Fruit fly (Drosophila melanogaster) whole organism, embryonic: ENCODE data around the gene CG15642.

ENCODE experiments used
- Ada2b ChIP-seq: fragments of 200-800 bp; sonication (Bioruptor generic); IDR thresholded peaks from 2 replicates; pipeline ENCODE4 v1.3.6; 2022; ENCODE audit warnings: missing biosample characterization, missing genetic modification characterization
- Asciz ChIP-seq: fragments of 200-800 bp; sonication (Bioruptor generic); optimal IDR thresholded peaks from 2 replicates; lab custom pipeline; 2017; ENCODE audit warnings: missing biosample characterization, mild to moderate bottlenecking, missing genetic modification characterization, missing genetic modification reagents
- Atf6 ChIP-seq: fragments of 200-800 bp; sonication (Bioruptor generic); IDR thresholded peaks from 2 replicates; pipeline ENCODE4 v1.3.6; 2022; ENCODE audit warnings: missing biosample characterization, missing genetic modification characterization
- Bgb ChIP-seq: fragments of 200-800 bp; sonication (Bioruptor generic); IDR thresholded peaks from 2 replicates; pipeline ENCODE4 v1.3.6; 2022; ENCODE audit warnings: missing biosample characterization, missing genetic modification characterization; ENCODE audit not compliant: partially characterized antibody
- Bteb2 ChIP-seq: fragments of 200-800 bp; sonication (Bioruptor generic); optimal IDR thresholded peaks from 2 replicates; lab custom pipeline; 2016; ENCODE audit warnings: missing biosample characterization, missing genetic modification characterization
- CG10431 ChIP-seq: fragments of 200-800 bp; sonication (Bioruptor generic); optimal IDR thresholded peaks from 3 replicates; lab custom pipeline; 2018; ENCODE audit warnings: missing biosample characterization, mild to moderate bottlenecking, missing genetic modification characterization
- CG12071 ChIP-seq: fragments of 200-800 bp; sonication (Bioruptor generic); optimal IDR thresholded peaks from 3 replicates; lab custom pipeline; 2018; ENCODE audit warnings: missing biosample characterization, mild to moderate bottlenecking, missing genetic modification characterization
- CG13424 ChIP-seq: fragments of 200-800 bp; sonication (Bioruptor generic); optimal IDR thresholded peaks from 2 replicates; lab custom pipeline; 2019; ENCODE audit warnings: missing biosample characterization, mild to moderate bottlenecking, missing genetic modification characterization, moderate library complexity
- CG13894 ChIP-seq: fragments of 200-800 bp; sonication (Bioruptor generic); optimal IDR thresholded peaks from 3 replicates; lab custom pipeline; 2018; ENCODE audit warnings: missing biosample characterization, mild to moderate bottlenecking, missing genetic modification characterization, moderate library complexity
- CG14014 ChIP-seq: fragments of 200-800 bp; sonication (Bioruptor generic); IDR thresholded peaks from 2 replicates; pipeline ENCODE4 v1.3.6; 2022; ENCODE audit warnings: missing biosample characterization, missing genetic modification characterization
- CG15011 ChIP-seq: fragments of 200-800 bp; sonication (Bioruptor generic); optimal IDR thresholded peaks from 3 replicates; lab custom pipeline; 2018; ENCODE audit warnings: missing biosample characterization, mild to moderate bottlenecking, missing genetic modification characterization
- CG15479 ChIP-seq: fragments of 200-800 bp; sonication (Bioruptor generic); optimal IDR thresholded peaks from 3 replicates; lab custom pipeline; 2019; ENCODE audit warnings: missing biosample characterization, mild to moderate bottlenecking, missing genetic modification characterization, moderate library complexity
- CG15514 ChIP-seq: fragments of 200-800 bp; sonication (Bioruptor generic); optimal IDR thresholded peaks from 3 replicates; lab custom pipeline; 2017; ENCODE audit warnings: missing biosample characterization, missing genetic modification characterization, mild to moderate bottlenecking, moderate library complexity, missing genetic modification reagents
- CG16815 ChIP-seq: fragments of 200-800 bp; sonication (Bioruptor generic); optimal IDR thresholded peaks from 3 replicates; lab custom pipeline; 2017; ENCODE audit warnings: missing biosample characterization, mild to moderate bottlenecking, missing genetic modification characterization
- CG18619 ChIP-seq: fragments of 200-800 bp; sonication (Bioruptor generic); optimal IDR thresholded peaks from 3 replicates; lab custom pipeline; 2017; ENCODE audit warnings: missing biosample characterization, mild to moderate bottlenecking, missing genetic modification characterization
- CG32532 ChIP-seq: fragments of 200-800 bp; sonication (Bioruptor generic); IDR thresholded peaks from 2 replicates; pipeline ENCODE4 v1.3.6; 2022; ENCODE audit warnings: missing biosample characterization, missing genetic modification characterization
- CG4404 ChIP-seq: fragments of 200-800 bp; sonication (Bioruptor generic); IDR thresholded peaks from 2 replicates; pipeline ENCODE4 v1.3.6; 2022; ENCODE audit warnings: missing biosample characterization, missing genetic modification characterization
- CG7745 ChIP-seq: fragments of 200-800 bp; sonication (Bioruptor generic); optimal IDR thresholded peaks from 2 replicates; lab custom pipeline; 2018; ENCODE audit warnings: missing biosample characterization, mild to moderate bottlenecking, missing genetic modification characterization, moderate library complexity
- CG7963 ChIP-seq: fragments of 200-800 bp; sonication (Bioruptor generic); IDR thresholded peaks from 3 replicates; pipeline ENCODE4 v1.3.6; 2022; ENCODE audit warnings: missing biosample characterization, missing genetic modification characterization; ENCODE audit not compliant: partially characterized antibody
- CG7987 ChIP-seq: fragments of 200-800 bp; sonication (Bioruptor generic); optimal IDR thresholded peaks from 2 replicates; lab custom pipeline; 2018; ENCODE audit warnings: missing biosample characterization, mild to moderate bottlenecking, missing genetic modification characterization, moderate library complexity
- CG9609 ChIP-seq: fragments of 200-800 bp; sonication (Bioruptor generic); optimal IDR thresholded peaks from 3 replicates; lab custom pipeline; 2016; ENCODE audit warnings: missing biosample characterization, missing genetic modification characterization
- CG9817 ChIP-seq: fragments of 200-800 bp; sonication (Bioruptor generic); optimal IDR thresholded peaks from 2 replicates; lab custom pipeline; 2018; ENCODE audit warnings: missing biosample characterization, mild to moderate bottlenecking, missing genetic modification characterization, moderate library complexity
- CHES-1-like ChIP-seq: fragments of 200-800 bp; sonication (Bioruptor generic); optimal IDR thresholded peaks from 2 replicates; lab custom pipeline; 2016; ENCODE audit warnings: missing biosample characterization, missing genetic modification characterization
- CTCF ChIP-seq: fragments of 200-800 bp; sonication (Bioruptor generic); optimal IDR thresholded peaks from 2 replicates; lab custom pipeline; 2017; ENCODE audit warnings: missing biosample characterization, mild to moderate bottlenecking, missing genetic modification characterization, moderate library complexity
- Chrac-16 ChIP-seq: fragments of 200-800 bp; sonication (Bioruptor generic); optimal IDR thresholded peaks from 3 replicates; lab custom pipeline; 2016; ENCODE audit warnings: missing biosample characterization, missing genetic modification characterization
- D ChIP-seq, 2 experiments: fragments of 200-800 bp in 1 of 2; fragments of >200 bp in 1 of 2; sonication (Bioruptor generic) in 1 of 2; optimal IDR thresholded peaks; 2 replicates in 1 of 2; 3 replicates in 1 of 2; lab custom pipeline; 2017; ENCODE audit warnings: mild to moderate bottlenecking in 1 of 2, missing biosample characterization in 1 of 2, missing genetic modification characterization in 1 of 2, missing genetic modification reagents in 1 of 2
- Deaf1 ChIP-seq: fragments of 200-800 bp; optimal IDR thresholded peaks from 3 replicates; lab custom pipeline; 2019; ENCODE audit warnings: missing biosample characterization, mild to moderate bottlenecking, missing genetic modification characterization, moderate library complexity
- Drgx ChIP-seq: fragments of 200-800 bp; sonication (Bioruptor generic); IDR thresholded peaks from 2 replicates; pipeline ENCODE4 v1.3.6; 2022; ENCODE audit warnings: missing biosample characterization, missing genetic modification characterization
- HHEX ChIP-seq: fragments of 200-800 bp; sonication (Bioruptor generic); optimal IDR thresholded peaks from 3 replicates; lab custom pipeline; 2017; ENCODE audit warnings: missing biosample characterization, mild to moderate bottlenecking, missing genetic modification characterization, missing genetic modification reagents
- HmgD ChIP-seq: fragments of 200-800 bp; sonication (Bioruptor generic); optimal IDR thresholded peaks from 3 replicates; lab custom pipeline; 2016; ENCODE audit warnings: missing biosample characterization, missing genetic modification characterization
- Hr51 ChIP-seq, 2 experiments: fragments of 200-800 bp; sonication (Bioruptor generic); optimal IDR thresholded peaks; 2 replicates in 1 of 2; 3 replicates in 1 of 2; lab custom pipeline; 2016 to 2018; ENCODE audit warnings: missing biosample characterization in 2 of 2, missing genetic modification characterization in 2 of 2, mild to moderate bottlenecking in 1 of 2, moderate library complexity in 1 of 2
- Med ChIP-seq: fragments of 200-800 bp; sonication (Bioruptor generic); peaks from one replicate; lab custom pipeline; 2016; ENCODE audit warnings: missing biosample characterization, missing genetic modification characterization, mild to moderate bottlenecking, inconsistent platforms, moderate library complexity
- Neu2 ChIP-seq: fragments of 200-800 bp; sonication (Bioruptor generic); optimal IDR thresholded peaks from 3 replicates; lab custom pipeline; 2016; ENCODE audit warnings: missing biosample characterization, missing genetic modification characterization, borderline replicate concordance
- Nf-YA ChIP-seq: fragments of 200-800 bp; sonication (Bioruptor generic); IDR thresholded peaks from 2 replicates; pipeline ENCODE4 v1.3.6; 2022; ENCODE audit warnings: missing biosample characterization, missing genetic modification characterization
- Six4 ChIP-seq: fragments of 200-800 bp; sonication (Bioruptor generic); optimal IDR thresholded peaks from 2 replicates; lab custom pipeline; 2016; ENCODE audit warnings: missing biosample characterization, missing genetic modification characterization
- Sry-β ChIP-seq: fragments of 200-800 bp; sonication (Bioruptor generic); optimal IDR thresholded peaks from 2 replicates; lab custom pipeline; 2018; ENCODE audit warnings: missing biosample characterization, mild to moderate bottlenecking, missing genetic modification characterization, moderate library complexity
- Usf ChIP-seq: fragments of 200-800 bp; sonication (Bioruptor generic); optimal IDR thresholded peaks from 2 replicates; lab custom pipeline; 2017; ENCODE audit warnings: missing genotype, missing biosample characterization, missing genetic modification characterization
- abd-A ChIP-seq: fragments of 200-800 bp; sonication (Bioruptor generic); optimal IDR thresholded peaks from 3 replicates; lab custom pipeline; 2019; ENCODE audit warnings: missing biosample characterization, mild to moderate bottlenecking, missing genetic modification characterization, moderate library complexity
- ac ChIP-seq: fragments of 200-800 bp; sonication (Bioruptor generic); optimal IDR thresholded peaks from 3 replicates; lab custom pipeline; 2017; ENCODE audit warnings: missing biosample characterization, mild to moderate bottlenecking, missing genetic modification characterization
- bbx ChIP-seq: fragments of 200-800 bp; sonication (Bioruptor generic); IDR thresholded peaks from 2 replicates; pipeline ENCODE4 v1.3.6; 2022; ENCODE audit warnings: missing biosample characterization, missing genetic modification characterization; ENCODE audit not compliant: partially characterized antibody
- dimm ChIP-seq: fragments of 200-800 bp; sonication (Bioruptor generic); IDR thresholded peaks from 2 replicates; pipeline ENCODE4 v1.3.6; 2022; ENCODE audit warnings: missing biosample characterization, missing genetic modification characterization
- fu2 ChIP-seq: fragments of 200-800 bp; sonication (Bioruptor generic); optimal IDR thresholded peaks from 2 replicates; lab custom pipeline; 2016; ENCODE audit warnings: missing biosample characterization, missing genetic modification characterization
- h ChIP-seq: fragments of >200 bp; optimal IDR thresholded peaks from 2 replicates; lab custom pipeline; 2017
- ind ChIP-seq: fragments of 200-800 bp; sonication (Bioruptor generic); optimal IDR thresholded peaks from 3 replicates; lab custom pipeline; 2016; ENCODE audit warnings: missing biosample characterization, missing genetic modification characterization
- jumu ChIP-seq: fragments of 200-800 bp; sonication (Bioruptor generic); optimal IDR thresholded peaks from 3 replicates; lab custom pipeline; 2016; ENCODE audit warnings: missing biosample characterization, missing genetic modification characterization
- kni ChIP-seq: fragments of 200-800 bp; sonication (Bioruptor generic); optimal IDR thresholded peaks from 3 replicates; lab custom pipeline; 2017; ENCODE audit warnings: mild to moderate bottlenecking, missing biosample characterization, missing genetic modification reagents, missing genetic modification characterization
- lmd ChIP-seq: fragments of 200-800 bp; sonication (Bioruptor generic); IDR thresholded peaks from 2 replicates; pipeline ENCODE4 v1.3.6; 2022; ENCODE audit warnings: missing biosample characterization, missing genetic modification characterization
- sim ChIP-seq: fragments of 200-800 bp; sonication (Bioruptor generic); IDR thresholded peaks from 2 replicates; pipeline ENCODE4 v1.3.6; 2022; ENCODE audit warnings: missing biosample characterization, missing genetic modification characterization
- toy ChIP-seq: fragments of 200-800 bp; sonication (Bioruptor generic); IDR thresholded peaks from 2 replicates; pipeline ENCODE4 v1.3.6; 2022; ENCODE audit warnings: missing biosample characterization, missing genetic modification characterization
- tx ChIP-seq: fragments of 200-800 bp; sonication (Bioruptor generic); optimal IDR thresholded peaks from 2 replicates; lab custom pipeline; 2016; ENCODE audit warnings: missing biosample characterization, missing genetic modification characterization
- vfl ChIP-seq: fragments of 200-800 bp; sonication (Bioruptor generic); optimal IDR thresholded peaks from 2 replicates; lab custom pipeline; 2016; ENCODE audit warnings: missing biosample characterization, missing genetic modification characterization
- vvl ChIP-seq: fragments of 200-800 bp; sonication (Bioruptor generic); IDR thresholded peaks from 2 replicates; pipeline ENCODE4 v1.3.6; 2022; ENCODE audit warnings: missing biosample characterization, missing genetic modification characterization

CG15642 gene

DNA sequence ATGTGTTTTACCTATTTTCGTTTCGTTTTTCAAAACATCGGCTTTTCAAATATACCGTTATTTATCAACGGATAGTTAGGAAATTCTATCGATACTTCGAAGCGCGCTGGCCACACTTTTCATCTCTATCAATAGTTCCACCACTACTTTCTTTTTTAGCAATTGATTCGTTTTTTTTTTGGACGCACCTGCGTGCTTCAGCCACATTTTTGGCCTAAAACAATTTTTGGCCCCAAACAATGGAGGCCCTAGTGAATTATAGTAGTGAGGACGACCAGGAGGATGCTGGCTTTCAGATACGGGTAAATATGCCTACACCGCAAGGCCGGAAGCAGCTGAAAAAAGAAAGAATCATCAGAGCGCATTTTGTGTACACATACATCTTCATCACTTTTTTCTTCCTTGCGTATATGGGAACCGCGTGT, 14.7 kb upstream of the CG15642 start, which contains the start of gene CG6340 (continued):
- TF ChIP-seq Neu2 (GFP tag; lab: Kevin White, UChicago) (no peak), CG13424 (tag; lab: Kevin White, UChicago) (no peak), ac (no peak), kni (no peak), CG18619 (GFP tag; lab: Kevin White, UChicago) (no peak), lmd (GFP tag; lab: Robert Waterston, UW) (no peak), D (optimal IDR thresholded peaks at IDR 0.05; lab: Kevin White, UChicago) (no peak), D (GFP tag; optimal IDR thresholded peaks at IDR 0.05; lab: Kevin White, UChicago) (no peak), Chrac-16 (no peak), Bteb2 (no peak), CG9817 (tag; lab: Kevin White, UChicago) (no peak), jumu (no peak), Bgb (GFP tag; lab: Robert Waterston, UW) (peak; percentile 86), fu2 (GFP tag; lab: Kevin White, UChicago) (no peak), Six4 (GFP tag; lab: Kevin White, UChicago) (no peak), CG15011 (GFP tag; lab: Kevin White, UChicago) (no peak), CG7745 (tag; lab: Kevin White, UChicago) (no peak), vvl (no peak), CHES-1-like (GFP tag; lab: Kevin White, UChicago) (no peak), tx (no peak), CG12071 (GFP tag; lab: Kevin White, UChicago) (no peak), Hr51 (GFP tag; optimal IDR thresholded peaks at IDR 0.05; lab: Kevin White, UChicago) (no peak), Ada2b (GFP tag; lab: Robert Waterston, UW) (no peak), HHEX (GFP tag; lab: Kevin White, UChicago) (no peak), CG7987 (no peak), toy (GFP tag; lab: Robert Waterston, UW) (no peak), CG4404 (no peak), Drgx (no peak), HmgD (GFP tag; lab: Kevin White, UChicago) (peak; percentile 13), CG32532 (GFP tag; lab: Robert Waterston, UW) (no peak), ind (GFP tag; lab: Kevin White, UChicago) (no peak), CTCF (GFP tag; lab: Kevin White, UChicago) (no peak), Atf6 (GFP tag; lab: Robert Waterston, UW) (no peak), bbx (GFP tag; lab: Robert Waterston, UW) (peak; percentile 83), Nf-YA (GFP tag; lab: Robert Waterston, UW) (no peak), CG10431 (GFP tag; lab: Kevin White, UChicago) (no peak), CG15479 (GFP tag; lab: Kevin White, UChicago) (no peak), Sry-β (GFP tag; lab: Kevin White, UChicago) (no peak), abd-A (no peak), CG13894 (tag; lab: Kevin White, UChicago) (no peak), Med (peak; percentile 50), Asciz (no peak), CG14014 (GFP tag; lab: Robert Waterston, UW) (no peak), sim (GFP tag; lab: Robert Waterston, UW) (no peak), CG9609 (no peak), Usf (GFP tag; lab: Kevin White, UChicago) (no peak), Deaf1 (tag; lab: Kevin White, UChicago) (no peak), vfl (GFP tag; lab: Kevin White, UChicago) (no peak), h (lab: Kevin White, UChicago) (no peak), dimm (GFP tag; lab: Robert Waterston, UW) (no peak), CG16815 (GFP tag; lab: Kevin White, UChicago) (no peak), CG7963 (GFP tag; lab: Robert Waterston, UW) (0 out of 3 replicates have a peak, but pooled peaks have one; percentile 41), CG15514 (GFP tag; lab: Kevin White, UChicago) (peak; percentile 68)
